Worm (Caenorhabditis elegans): ENCODE results near the gene srbc-30.

Gene srbc-30

ce11 chrV:3476228-3476627, 4.0 kb downstream of the srbc-30 start:
- no peak for TF ChIP-seq egl-13 (tag; optimal IDR thresholded peaks at IDR 0.05)

ce11 chrV:3475021-3475420, 5.2 kb downstream of the srbc-30 start, which contains the start of gene oac-2:
oac-2 (minus strand) TSS chrV:3475121.
- no peak for TF ChIP-seq lir-3 (tag; optimal IDR thresholded peaks at IDR 0.05; ENCODE audit: poor library complexity)
- no peak for TF ChIP-seq isw-1 (GFP tag; IDR thresholded peaks at IDR 0.05)
- no peak for TF ChIP-seq fkh-10 (GFP tag; optimal IDR thresholded peaks at IDR 0.05)
- no peak for TF ChIP-seq ets-5 (GFP tag; IDR thresholded peaks at IDR 0.05)

ce11 chrV:3470782-3471181, 9.5 kb downstream of the srbc-30 start, which contains the start of gene srbc-29:
srbc-29 (minus strand) TSS chrV:3470882.
- TF ChIP-seq isw-1 (GFP tag; IDR thresholded peaks at IDR 0.05), result no peak
- no peak for TF ChIP-seq dpl-1 (GFP tag; optimal IDR thresholded peaks at IDR 0.05)
- TF ChIP-seq pqm-1 (tag; optimal IDR thresholded peaks at IDR 0.05), result no peak
- no peak for TF ChIP-seq dsc-1 (tag; optimal IDR thresholded peaks at IDR 0.05)
- no peak for TF ChIP-seq sptf-1 (tag; optimal IDR thresholded peaks at IDR 0.05)
- no peak for TF ChIP-seq nhr-76 (tag; optimal IDR thresholded peaks at IDR 0.05)
- no peak for TF ChIP-seq sox-4 (tag; optimal IDR thresholded peaks at IDR 0.05)
- no peak for TF ChIP-seq vab-15 (tag; optimal IDR thresholded peaks at IDR 0.05)

ce11 chrV:3468436-3468835, 11.8 kb downstream of the srbc-30 start, which contains the start of gene gst-33:
gst-33 (minus strand) TSS chrV:3468562.
- peak; percentile 51 for TF ChIP-seq snu-23 (GFP tag; optimal IDR thresholded peaks at IDR 0.05)
- TF ChIP-seq mdl-1 (tag; optimal IDR thresholded peaks at IDR 0.05), result peak in 1 of 2 experiments; percentile 28
- peak; percentile 92 for TF ChIP-seq blmp-1 (tag; optimal IDR thresholded peaks at IDR 0.05)
- TF ChIP-seq efl-1 (optimal IDR thresholded peaks at IDR 0.05), result peak; percentile 20 to 33
- TF ChIP-seq efl-1 (GFP tag; optimal IDR thresholded peaks at IDR 0.05 in 1 of 2), result peak in 1 of 2 experiments; percentile 85
- peak; percentile 69 for TF ChIP-seq nhr-20 (tag; optimal IDR thresholded peaks at IDR 0.05)
- peak in 1 of 3 experiments; percentile 9 for TF ChIP-seq dpl-1 (GFP tag; optimal IDR thresholded peaks at IDR 0.05)
- peak in 1 of 6 experiments; percentile 26 for TF ChIP-seq elt-3 (tag; optimal IDR thresholded peaks at IDR 0.05)
- TF ChIP-seq lsy-2 (tag; optimal IDR thresholded peaks at IDR 0.05), result no peak
- no peak for TF ChIP-seq nhr-19 (GFP tag; conservative IDR thresholded peaks at IDR 0.05)
- peak; percentile 16 for TF ChIP-seq nhr-77 (tag; optimal IDR thresholded peaks at IDR 0.05)
- no peak for TF ChIP-seq pag-3 (tag; optimal IDR thresholded peaks at IDR 0.05; ENCODE audit: borderline replicate concordance, insufficient read depth)
- peak; percentile 80 for TF ChIP-seq nhr-85 (tag)
- peak in 1 of 2 experiments; percentile 44 for TF ChIP-seq lin-35 (GFP tag; optimal IDR thresholded peaks at IDR 0.05)
- TF ChIP-seq nhr-90 (tag; optimal IDR thresholded peaks at IDR 0.05; ENCODE audit: poor library complexity), result peak; percentile 40
- TF ChIP-seq elt-2 (tag; optimal IDR thresholded peaks at IDR 0.05), result peak; percentile 69
- no peak for TF ChIP-seq hlh-17 (GFP tag; optimal IDR thresholded peaks at IDR 0.05; ENCODE audit: borderline replicate concordance)

ce11 chrV:3464897-3465296, 15.3 kb downstream of the srbc-30 start:
- no peak for TF ChIP-seq nhr-12 (tag; optimal IDR thresholded peaks at IDR 0.05)
- TF ChIP-seq fkh-4 (tag; optimal IDR thresholded peaks at IDR 0.05; ENCODE audit: borderline replicate concordance), result no peak
- TF ChIP-seq lin-39 (tag; optimal IDR thresholded peaks at IDR 0.05), result no peak
- no peak for TF ChIP-seq C04F5.9 (tag; optimal IDR thresholded peaks at IDR 0.05)
- no peak for TF ChIP-seq grh-1 (GFP tag; IDR thresholded peaks at IDR 0.05)
- TF ChIP-seq mdl-1 (tag; optimal IDR thresholded peaks at IDR 0.05), result no peak
- TF ChIP-seq sptf-1 (tag; optimal IDR thresholded peaks at IDR 0.05), result no peak
- no peak for TF ChIP-seq egl-27 (tag; optimal IDR thresholded peaks at IDR 0.05)
- no peak for TF ChIP-seq ets-5 (GFP tag; IDR thresholded peaks at IDR 0.05)
- TF ChIP-seq aly-2 (tag; optimal IDR thresholded peaks at IDR 0.05), result no peak
- no peak for TF ChIP-seq isw-1 (GFP tag; IDR thresholded peaks at IDR 0.05)
- TF ChIP-seq pqm-1 (tag; optimal IDR thresholded peaks at IDR 0.05), result no peak
- no peak for TF ChIP-seq nhr-76 (tag; optimal IDR thresholded peaks at IDR 0.05)
- no peak for TF ChIP-seq hlh-17 (GFP tag; optimal IDR thresholded peaks at IDR 0.05; ENCODE audit: borderline replicate concordance)
- no peak for TF ChIP-seq lsy-2 (tag; optimal IDR thresholded peaks at IDR 0.05)
